Fruit fly (Drosophila melanogaster) whole organism, embryonic: ENCODE results near the gene CG13850.

Source experiments
- Atf3 ChIP-seq: fragments of 200-800 bp; sonication (Bioruptor generic); optimal IDR thresholded peaks from 3 replicates; lab custom pipeline; 2016; ENCODE audit warnings: missing biosample characterization, missing genetic modification characterization
- CG15479 ChIP-seq: fragments of 200-800 bp; sonication (Bioruptor generic); optimal IDR thresholded peaks from 3 replicates; lab custom pipeline; 2019; ENCODE audit warnings: missing biosample characterization, mild to moderate bottlenecking, missing genetic modification characterization, moderate library complexity
- CG8765 ChIP-seq: fragments of 200-800 bp; sonication (Bioruptor generic); IDR thresholded peaks from 2 replicates; pipeline ENCODE4 v1.3.6; 2022; ENCODE audit warnings: missing biosample characterization, missing genetic modification characterization
- Oli ChIP-seq: fragments of 200-800 bp; sonication (Bioruptor generic); optimal IDR thresholded peaks from 2 replicates; lab custom pipeline; 2018; ENCODE audit warnings: missing biosample characterization, mild to moderate bottlenecking, missing genetic modification characterization, moderate library complexity
- ap ChIP-seq: fragments of 200-800 bp; sonication (Bioruptor generic); IDR thresholded peaks from 2 replicates; pipeline ENCODE4 v1.3.6; 2022; ENCODE audit warnings: missing biosample characterization, missing genetic modification characterization
- kay ChIP-seq: fragments of 200-800 bp; sonication (Bioruptor generic); optimal IDR thresholded peaks from 2 replicates; lab custom pipeline; 2016; ENCODE audit warnings: missing biosample characterization, missing genetic modification characterization
- onecut ChIP-seq: fragments of 200-800 bp; sonication (Bioruptor generic); IDR thresholded peaks from 2 replicates; pipeline ENCODE4 v1.3.6; 2022; ENCODE audit warnings: missing biosample characterization, missing genetic modification characterization
- pros ChIP-seq: fragments of 200-800 bp; sonication (Bioruptor generic); optimal IDR thresholded peaks from 3 replicates; lab custom pipeline; 2019; ENCODE audit warnings: missing biosample characterization, mild to moderate bottlenecking, missing genetic modification characterization, moderate library complexity
- tap ChIP-seq: fragments of 200-800 bp; optimal IDR thresholded peaks from 3 replicates; lab custom pipeline; 2019; ENCODE audit warnings: missing biosample characterization, mild to moderate bottlenecking, missing genetic modification characterization, moderate library complexity

DNA sequence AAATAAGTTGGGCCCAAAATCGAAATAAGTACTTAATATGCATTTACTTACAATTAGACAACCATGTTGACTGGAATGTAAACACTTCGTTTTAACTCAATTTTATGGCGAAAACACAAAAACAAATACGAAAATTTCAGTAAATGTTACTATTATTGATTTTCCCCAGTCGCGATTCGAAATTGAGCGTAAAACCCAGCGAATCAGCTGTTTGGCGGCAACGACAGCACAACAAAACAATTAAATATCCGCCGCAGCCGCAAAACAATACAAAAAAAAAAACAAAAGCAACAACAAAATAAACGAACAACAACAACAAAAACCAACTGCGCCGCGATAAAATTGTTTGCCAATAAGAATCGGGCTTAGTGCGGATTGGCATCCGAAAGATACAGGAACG lies 21.1 kb downstream of the CG13850 start, which contains the start of the genes CAH8 and CG7059:
- TF ChIP-seq CG15479 (GFP tag; lab: Kevin White, UChicago) (no peak), ap (GFP tag; lab: Robert Waterston, UW) (no peak), pros (GFP tag; lab: Kevin White, UChicago) (no peak), Oli (no peak), onecut (GFP tag; lab: Robert Waterston, UW) (peak; percentile 90), kay (GFP tag; lab: Kevin White, UChicago) (no peak), CG8765 (no peak), Atf3 (GFP tag; lab: Kevin White, UChicago) (no peak), tap (no peak)
